Fruit fly (Drosophila melanogaster) whole organism, embryonic: ENCODE results near the gene P5cr-2.

Source experiments
- ATbp ChIP-seq: fragments of 200-800 bp; sonication (Bioruptor generic); optimal IDR thresholded peaks from 2 replicates; lab custom pipeline; 2017; ENCODE audit warnings: missing biosample characterization, mild to moderate bottlenecking, missing genetic modification characterization, missing genetic modification reagents
- Aef1 ChIP-seq: fragments of 200-800 bp; sonication (Bioruptor generic); IDR thresholded peaks from 3 replicates; pipeline ENCODE4 v1.3.6; 2022; ENCODE audit warnings: missing biosample characterization, missing genetic modification characterization
- Bdp1 ChIP-seq: fragments of 200-800 bp; sonication (Bioruptor generic); optimal IDR thresholded peaks from 3 replicates; lab custom pipeline; 2016; ENCODE audit warnings: missing biosample characterization, missing genetic modification characterization
- Bteb2 ChIP-seq: fragments of 200-800 bp; sonication (Bioruptor generic); optimal IDR thresholded peaks from 2 replicates; lab custom pipeline; 2016; ENCODE audit warnings: missing biosample characterization, missing genetic modification characterization
- CG11247 ChIP-seq: fragments of 200-800 bp; sonication (Bioruptor generic); IDR thresholded peaks from 2 replicates; pipeline ENCODE4 v1.3.6; 2022; ENCODE audit warnings: missing biosample characterization, missing genetic modification characterization
- CG12299 ChIP-seq: fragments of 200-800 bp; sonication (Bioruptor generic); optimal IDR thresholded peaks from 2 replicates; lab custom pipeline; 2018; ENCODE audit warnings: missing biosample characterization, mild to moderate bottlenecking, missing genetic modification characterization
- CG1233 ChIP-seq: fragments of 200-800 bp; sonication (Bioruptor generic); optimal IDR thresholded peaks from 4 replicates; lab custom pipeline; 2018; ENCODE audit warnings: missing biosample characterization, mild to moderate bottlenecking, missing genetic modification characterization
- CG15514 ChIP-seq: fragments of 200-800 bp; sonication (Bioruptor generic); optimal IDR thresholded peaks from 3 replicates; lab custom pipeline; 2017; ENCODE audit warnings: missing biosample characterization, missing genetic modification characterization, mild to moderate bottlenecking, moderate library complexity, missing genetic modification reagents
- CG1647 ChIP-seq: fragments of 200-800 bp; sonication (Bioruptor generic); optimal IDR thresholded peaks from 3 replicates; lab custom pipeline; 2016; ENCODE audit warnings: missing biosample characterization, missing genetic modification characterization
- CG18262 ChIP-seq: fragments of 200-800 bp; optimal IDR thresholded peaks from 3 replicates; lab custom pipeline; 2019; ENCODE audit warnings: missing biosample characterization, mild to moderate bottlenecking, missing genetic modification characterization, moderate library complexity
- CG2120 ChIP-seq: fragments of 200-800 bp; sonication (Bioruptor generic); optimal IDR thresholded peaks from 3 replicates; lab custom pipeline; 2016; ENCODE audit warnings: missing biosample characterization, missing genetic modification characterization
- CG2712 ChIP-seq: fragments of 200-800 bp; optimal IDR thresholded peaks from 3 replicates; lab custom pipeline; 2019; ENCODE audit warnings: missing biosample characterization, mild to moderate bottlenecking, missing genetic modification characterization, moderate library complexity
- CG30403 ChIP-seq: fragments of 200-800 bp; sonication (Bioruptor generic); optimal IDR thresholded peaks from 3 replicates; lab custom pipeline; 2016; ENCODE audit warnings: missing biosample characterization, missing genetic modification characterization
- CG31224 ChIP-seq: fragments of 200-800 bp; sonication (Bioruptor generic); IDR thresholded peaks from 2 replicates; pipeline ENCODE4 v1.3.6; 2022; ENCODE audit warnings: missing biosample characterization, missing genetic modification characterization
- CG31441 ChIP-seq: fragments of 200-800 bp; sonication (Bioruptor generic); IDR thresholded peaks from 2 replicates; pipeline ENCODE4 v1.3.6; 2022; ENCODE audit warnings: missing biosample characterization, missing genetic modification characterization
- CG34376 ChIP-seq: fragments of 200-800 bp; sonication (Bioruptor generic); optimal IDR thresholded peaks from 2 replicates; lab custom pipeline; 2018; ENCODE audit warnings: missing biosample characterization, mild to moderate bottlenecking, missing genetic modification characterization
- CG4617 ChIP-seq: fragments of 200-800 bp; sonication (Bioruptor generic); optimal IDR thresholded peaks from 3 replicates; lab custom pipeline; 2016; ENCODE audit warnings: missing biosample characterization, missing genetic modification characterization, borderline replicate concordance
- CG4820 ChIP-seq: fragments of 200-800 bp; sonication (Bioruptor generic); optimal IDR thresholded peaks from 3 replicates; lab custom pipeline; 2016; ENCODE audit warnings: missing biosample characterization, missing genetic modification characterization
- CG5180 ChIP-seq: fragments of 200-800 bp; sonication (Bioruptor generic); optimal IDR thresholded peaks from 3 replicates; lab custom pipeline; 2017; ENCODE audit warnings: missing biosample characterization, missing genetic modification characterization, mild to moderate bottlenecking, moderate library complexity, missing genetic modification reagents
- CG6813 ChIP-seq: fragments of 200-800 bp; sonication (Bioruptor generic); optimal IDR thresholded peaks from 2 replicates; lab custom pipeline; 2017; ENCODE audit warnings: missing biosample characterization, missing genetic modification characterization, mild to moderate bottlenecking, moderate library complexity, missing genetic modification reagents
- CG7357 ChIP-seq: fragments of 200-800 bp; sonication (Bioruptor generic); IDR thresholded peaks from 3 replicates; pipeline ENCODE4 v1.3.6; 2022; ENCODE audit warnings: missing biosample characterization, missing genetic modification characterization
- CG7745 ChIP-seq: fragments of 200-800 bp; sonication (Bioruptor generic); optimal IDR thresholded peaks from 2 replicates; lab custom pipeline; 2018; ENCODE audit warnings: missing biosample characterization, mild to moderate bottlenecking, missing genetic modification characterization, moderate library complexity
- CG8944 ChIP-seq: fragments of 200-800 bp; sonication (Bioruptor generic); optimal IDR thresholded peaks from 3 replicates; lab custom pipeline; 2016; ENCODE audit warnings: missing biosample characterization, missing genetic modification characterization
- CG9932 ChIP-seq: fragments of 200-800 bp; sonication (Bioruptor generic); IDR thresholded peaks from 2 replicates; pipeline ENCODE4 v1.3.6; 2022; ENCODE audit warnings: missing biosample characterization, missing genetic modification characterization
- Dfd ChIP-seq, 2 experiments: fragments of >200 bp; optimal IDR thresholded peaks; 2 replicates each; lab custom pipeline; 2017; ENCODE audit warnings: missing biosample characterization in 2 of 2, missing genetic modification characterization in 2 of 2
- Dip3 ChIP-seq: fragments of 200-800 bp; sonication (Bioruptor generic); optimal IDR thresholded peaks from 3 replicates; lab custom pipeline; 2016; ENCODE audit warnings: missing biosample characterization, missing genetic modification characterization
- Gug ChIP-seq: fragments of 200-800 bp; sonication (Bioruptor generic); IDR thresholded peaks from 4 replicates; pipeline ENCODE4 v1.3.6; 2022; ENCODE audit warnings: missing biosample characterization, missing genetic modification characterization
- Hr51 ChIP-seq, 2 experiments: fragments of 200-800 bp; sonication (Bioruptor generic); optimal IDR thresholded peaks; 2 replicates in 1 of 2; 3 replicates in 1 of 2; lab custom pipeline; 2016 to 2018; ENCODE audit warnings: missing biosample characterization in 2 of 2, missing genetic modification characterization in 2 of 2, mild to moderate bottlenecking in 1 of 2, moderate library complexity in 1 of 2
- MESR4 ChIP-seq: fragments of 200-800 bp; sonication (Bioruptor generic); optimal IDR thresholded peaks from 2 replicates; lab custom pipeline; 2018; ENCODE audit warnings: missing biosample characterization, mild to moderate bottlenecking, missing genetic modification characterization, moderate library complexity
- Mad ChIP-seq: fragments of 200-800 bp; sonication (Bioruptor generic); optimal IDR thresholded peaks from 2 replicates; lab custom pipeline; 2016; ENCODE audit warnings: missing biosample characterization, missing genetic modification characterization
- NC2β ChIP-seq: fragments of 200-800 bp; sonication (Bioruptor generic); optimal IDR thresholded peaks from 2 replicates; lab custom pipeline; 2016; ENCODE audit warnings: missing biosample characterization, missing genetic modification characterization
- Optix ChIP-seq: fragments of 200-800 bp; sonication (Bioruptor generic); IDR thresholded peaks from 3 replicates; pipeline ENCODE4 v1.3.6; 2022; ENCODE audit warnings: missing biosample characterization, missing genetic modification characterization
- PHDP ChIP-seq: fragments of 200-800 bp; sonication (Bioruptor generic); optimal IDR thresholded peaks from 3 replicates; lab custom pipeline; 2018; ENCODE audit warnings: missing biosample characterization, mild to moderate bottlenecking, missing genetic modification characterization, moderate library complexity
- Ptx1 ChIP-seq: fragments of 200-800 bp; sonication (Bioruptor generic); IDR thresholded peaks from 2 replicates; pipeline ENCODE4 v1.3.6; 2022; ENCODE audit warnings: missing biosample characterization, missing genetic modification characterization
- Scr ChIP-seq: fragments of 200-800 bp; sonication (Bioruptor generic); IDR thresholded peaks from 2 replicates; pipeline ENCODE4 v1.3.6; 2022; ENCODE audit warnings: missing biosample characterization, missing genetic modification characterization; ENCODE audit not compliant: partially characterized antibody
- Side ChIP-seq: fragments of 200-800 bp; sonication (Bioruptor generic); optimal IDR thresholded peaks from 2 replicates; lab custom pipeline; 2016; ENCODE audit warnings: missing biosample characterization, missing genetic modification characterization
- Trl ChIP-seq, 3 experiments: fragments of >200 bp in 2 of 3; fragments of 200-800 bp in 1 of 3; sonication (Bioruptor generic) in 1 of 3; optimal IDR thresholded peaks; 2 replicates in 1 of 3; 3 replicates in 2 of 3; lab custom pipeline; 2016 to 2017; ENCODE audit warnings: missing biosample characterization in 1 of 3, missing genetic modification characterization in 1 of 3
- az2 ChIP-seq: fragments of 200-800 bp; sonication (Bioruptor generic); optimal IDR thresholded peaks from 3 replicates; lab custom pipeline; 2016; ENCODE audit warnings: missing biosample characterization, missing genetic modification characterization
- corto ChIP-seq: fragments of 200-800 bp; sonication (Bioruptor generic); optimal IDR thresholded peaks from 2 replicates; lab custom pipeline; 2016; ENCODE audit warnings: missing biosample characterization, mild to moderate bottlenecking, missing genetic modification characterization, moderate library complexity
- danr ChIP-seq: fragments of 200-800 bp; sonication (Bioruptor generic); IDR thresholded peaks from 2 replicates; pipeline ENCODE4 v1.3.6; 2022; ENCODE audit warnings: missing biosample characterization, missing genetic modification characterization
- ftz-f1 ChIP-seq: fragments of 200-800 bp; sonication (Bioruptor generic); optimal IDR thresholded peaks from 2 replicates; lab custom pipeline; 2016; ENCODE audit warnings: missing biosample characterization, missing genetic modification characterization
- ham ChIP-seq: fragments of 200-800 bp; sonication (Bioruptor generic); IDR thresholded peaks from 2 replicates; pipeline ENCODE4 v1.3.6; 2022; ENCODE audit warnings: missing biosample characterization, missing genetic modification characterization
- insv ChIP-seq, 2 experiments: fragments of 200-800 bp; sonication (Bioruptor generic); optimal IDR thresholded peaks; 3 replicates each; lab custom pipeline; 2016 to 2018; ENCODE audit warnings: missing biosample characterization in 2 of 2, missing genetic modification characterization in 2 of 2
- kay ChIP-seq: fragments of 200-800 bp; sonication (Bioruptor generic); optimal IDR thresholded peaks from 2 replicates; lab custom pipeline; 2016; ENCODE audit warnings: missing biosample characterization, missing genetic modification characterization
- peb ChIP-seq: fragments of 200-800 bp; sonication (Bioruptor generic); IDR thresholded peaks from 2 replicates; pipeline ENCODE4 v1.3.6; 2022; ENCODE audit warnings: missing biosample characterization, missing genetic modification characterization
- repo ChIP-seq: fragments of 200-800 bp; sonication (Bioruptor generic); optimal IDR thresholded peaks from 2 replicates; lab custom pipeline; 2016; ENCODE audit warnings: missing biosample characterization, missing genetic modification characterization
- tap ChIP-seq: fragments of 200-800 bp; optimal IDR thresholded peaks from 3 replicates; lab custom pipeline; 2019; ENCODE audit warnings: missing biosample characterization, mild to moderate bottlenecking, missing genetic modification characterization, moderate library complexity
- tio ChIP-seq: fragments of 200-800 bp; sonication (Bioruptor generic); optimal IDR thresholded peaks from 2 replicates; lab custom pipeline; 2017; ENCODE audit warnings: missing biosample characterization, missing genetic modification characterization, inconsistent platforms
- vvl ChIP-seq: fragments of 200-800 bp; sonication (Bioruptor generic); IDR thresholded peaks from 2 replicates; pipeline ENCODE4 v1.3.6; 2022; ENCODE audit warnings: missing biosample characterization, missing genetic modification characterization

P5cr-2 gene

dm6 chr3R:17534325-17535105 is at the start of gene P5cr-2, which contains the start of gene CG5823 (continued):
- TF ChIP-seq ftz-f1, result no peak
- peak in 1 of 2 experiments; percentile 59 for TF ChIP-seq insv (GFP tag; optimal IDR thresholded peaks at IDR 0.05; lab: Kevin White, UChicago)
- peak; percentile 33 for TF ChIP-seq CG5180 (GFP tag; lab: Kevin White, UChicago)
- TF ChIP-seq CG31441 (GFP tag; lab: Robert Waterston, UW), result no peak
- no peak for TF ChIP-seq Dfd (GFP tag; optimal IDR thresholded peaks at IDR 0.05; lab: Kevin White, UChicago)
- peak; percentile 4 for TF ChIP-seq Mad (GFP tag; lab: Kevin White, UChicago)
- peak; percentile 26 for TF ChIP-seq CG1647 (GFP tag; lab: Kevin White, UChicago)
- TF ChIP-seq peb, result no peak
- peak; percentile 98 for TF ChIP-seq MESR4 (GFP tag; lab: Kevin White, UChicago)
- peak; percentile 69 for TF ChIP-seq CG15514 (GFP tag; lab: Kevin White, UChicago)
- TF ChIP-seq Hr51 (GFP tag; optimal IDR thresholded peaks at IDR 0.05; lab: Kevin White, UChicago), result peak in 1 of 2 experiments; percentile 57
- peak; percentile 62 for TF ChIP-seq Scr
- peak; percentile 58 for TF ChIP-seq CG6813
- TF ChIP-seq az2 (GFP tag; lab: Kevin White, UChicago), result peak; percentile 1
- TF ChIP-seq kay (GFP tag; lab: Kevin White, UChicago), result no peak
- TF ChIP-seq ATbp (GFP tag; lab: Kevin White, UChicago), result peak; percentile 75
- no peak for TF ChIP-seq tap
- TF ChIP-seq CG11247, result peak; percentile 35; the same call in 1 of the 2 replicates
- TF ChIP-seq CG2120 (GFP tag; lab: Kevin White, UChicago), result peak; percentile 78
- TF ChIP-seq Trl (optimal IDR thresholded peaks at IDR 0.05; lab: Kevin White, UChicago), result peak in 1 of 2 experiments; percentile 10
- peak; percentile 9 for TF ChIP-seq Trl (GFP tag; optimal IDR thresholded peaks at IDR 0.05; lab: Kevin White, UChicago)
- no peak for TF ChIP-seq CG31224 (GFP tag; lab: Robert Waterston, UW)
- peak; percentile 57; the same call in 1 of the 2 replicates for TF ChIP-seq CG9932
- no peak for TF ChIP-seq CG7357 (GFP tag; lab: Robert Waterston, UW)
- peak; percentile 88 for TF ChIP-seq NC2β (GFP tag; lab: Kevin White, UChicago)
- no peak for TF ChIP-seq repo (GFP tag; lab: Kevin White, UChicago)
- TF ChIP-seq Aef1, result no peak
- peak; percentile 68 for TF ChIP-seq vvl (GFP tag; lab: Robert Waterston, UW)
- TF ChIP-seq Gug (GFP tag; lab: Robert Waterston, UW), result peak; percentile 1; the same call in 1 of the 4 replicates
- peak; percentile 51 for TF ChIP-seq Dip3 (GFP tag; lab: Kevin White, UChicago)
- peak; percentile 77 for TF ChIP-seq Bteb2 (GFP tag; lab: Kevin White, UChicago)
- no peak for TF ChIP-seq CG18262 (tag; lab: Kevin White, UChicago)
- peak; percentile 19 for TF ChIP-seq CG2712
- no peak for TF ChIP-seq danr (GFP tag; lab: Robert Waterston, UW)
- TF ChIP-seq CG4820, result peak; percentile 37
- no peak for TF ChIP-seq corto (GFP tag; lab: Kevin White, UChicago)
- no peak for TF ChIP-seq ham (GFP tag; lab: Robert Waterston, UW)
- no peak for TF ChIP-seq Optix (GFP tag; lab: Robert Waterston, UW)
- no peak for TF ChIP-seq CG7745 (tag; lab: Kevin White, UChicago)
- peak; percentile 29 for TF ChIP-seq PHDP (tag; lab: Kevin White, UChicago)
- TF ChIP-seq tio (GFP tag; lab: Kevin White, UChicago), result peak; percentile 56
- peak; percentile 6 for TF ChIP-seq CG30403 (GFP tag; lab: Kevin White, UChicago)
- TF ChIP-seq CG12299, result no peak
- TF ChIP-seq Side (GFP tag; lab: Kevin White, UChicago), result peak; percentile 31
- TF ChIP-seq CG4617 (GFP tag; lab: Kevin White, UChicago), result peak; percentile 96
- TF ChIP-seq CG1233 (GFP tag; lab: Kevin White, UChicago), result peak; percentile 68
- peak; percentile 17 for TF ChIP-seq Bdp1 (GFP tag; lab: Kevin White, UChicago)
- TF ChIP-seq CG8944, result peak; percentile 13
- TF ChIP-seq Ptx1, result peak; percentile 55
- no peak for TF ChIP-seq CG34376 (GFP tag; lab: Kevin White, UChicago)
